Fruit fly (Drosophila melanogaster) whole organism, embryonic: ENCODE results near the gene CG15308.

Source experiments
- ATbp ChIP-seq: fragments of 200-800 bp; sonication (Bioruptor generic); optimal IDR thresholded peaks from 2 replicates; lab custom pipeline; 2017; ENCODE audit warnings: missing biosample characterization, mild to moderate bottlenecking, missing genetic modification characterization, missing genetic modification reagents
- Antp ChIP-seq: fragments of 200-800 bp; sonication (Bioruptor generic); optimal IDR thresholded peaks from 3 replicates; lab custom pipeline; 2016; ENCODE audit warnings: missing biosample characterization, missing genetic modification characterization
- B-H2 ChIP-seq: fragments of 200-800 bp; sonication (Bioruptor generic); optimal IDR thresholded peaks from 2 replicates; lab custom pipeline; 2018; ENCODE audit warnings: missing biosample characterization, mild to moderate bottlenecking, missing genetic modification characterization
- CG10431 ChIP-seq: fragments of 200-800 bp; sonication (Bioruptor generic); optimal IDR thresholded peaks from 3 replicates; lab custom pipeline; 2018; ENCODE audit warnings: missing biosample characterization, mild to moderate bottlenecking, missing genetic modification characterization
- CG10543 ChIP-seq: fragments of 200-800 bp; sonication (Bioruptor generic); optimal IDR thresholded peaks from 3 replicates; lab custom pipeline; 2017; ENCODE audit warnings: missing biosample characterization, mild to moderate bottlenecking, missing genetic modification characterization, moderate library complexity
- CG10565 ChIP-seq: fragments of 200-800 bp; sonication (Bioruptor generic); optimal IDR thresholded peaks from 3 replicates; lab custom pipeline; 2016; ENCODE audit warnings: missing biosample characterization, mild to moderate bottlenecking, missing genetic modification characterization
- CG12155 ChIP-seq: fragments of 200-800 bp; sonication (Bioruptor generic); optimal IDR thresholded peaks from 3 replicates; lab custom pipeline; 2016; ENCODE audit warnings: missing biosample characterization, missing genetic modification characterization
- CG12391 ChIP-seq: fragments of 200-800 bp; sonication (Bioruptor generic); optimal IDR thresholded peaks from 3 replicates; lab custom pipeline; 2018; ENCODE audit warnings: missing biosample characterization, mild to moderate bottlenecking, missing genetic modification characterization, moderate library complexity
- CG12659 ChIP-seq: fragments of 200-800 bp; sonication (Bioruptor generic); optimal IDR thresholded peaks from 3 replicates; lab custom pipeline; 2017; ENCODE audit warnings: mild to moderate bottlenecking, missing biosample characterization, missing genetic modification reagents, missing genetic modification characterization
- CG13424 ChIP-seq: fragments of 200-800 bp; sonication (Bioruptor generic); optimal IDR thresholded peaks from 2 replicates; lab custom pipeline; 2019; ENCODE audit warnings: missing biosample characterization, mild to moderate bottlenecking, missing genetic modification characterization, moderate library complexity
- CG14860 ChIP-seq: fragments of 200-800 bp; sonication (Bioruptor generic); IDR thresholded peaks from 3 replicates; pipeline ENCODE4 v1.3.6; 2022; ENCODE audit warnings: missing biosample characterization, missing genetic modification characterization; ENCODE audit not compliant: partially characterized antibody
- CG14965 ChIP-seq: fragments of 200-800 bp; sonication (Bioruptor generic); optimal IDR thresholded peaks from 2 replicates; lab custom pipeline; 2016; ENCODE audit warnings: missing biosample characterization, missing genetic modification characterization, borderline replicate concordance
- CG16863 ChIP-seq: fragments of 200-800 bp; sonication (Bioruptor generic); optimal IDR thresholded peaks from 3 replicates; lab custom pipeline; 2016; ENCODE audit warnings: missing biosample characterization, missing genetic modification characterization
- CG1792 ChIP-seq: fragments of 200-800 bp; sonication (Bioruptor generic); optimal IDR thresholded peaks from 2 replicates; lab custom pipeline; 2016; ENCODE audit warnings: missing biosample characterization, missing genetic modification characterization
- CG30403 ChIP-seq: fragments of 200-800 bp; sonication (Bioruptor generic); optimal IDR thresholded peaks from 3 replicates; lab custom pipeline; 2016; ENCODE audit warnings: missing biosample characterization, missing genetic modification characterization
- CG4360 ChIP-seq: fragments of 200-800 bp; sonication (Bioruptor generic); IDR thresholded peaks from 2 replicates; pipeline ENCODE4 v1.3.6; 2022; ENCODE audit warnings: missing biosample characterization, missing genetic modification characterization
- CG5245 ChIP-seq: fragments of 200-800 bp; sonication (Bioruptor generic); optimal IDR thresholded peaks from 3 replicates; lab custom pipeline; 2016; ENCODE audit warnings: missing biosample characterization, missing genetic modification characterization
- CG6683 ChIP-seq: fragments of 200-800 bp; sonication (Bioruptor generic); optimal IDR thresholded peaks from 2 replicates; lab custom pipeline; 2017; ENCODE audit warnings: missing biosample characterization, mild to moderate bottlenecking, missing genetic modification characterization, missing genetic modification reagents
- CG6813 ChIP-seq: fragments of 200-800 bp; sonication (Bioruptor generic); optimal IDR thresholded peaks from 2 replicates; lab custom pipeline; 2017; ENCODE audit warnings: missing biosample characterization, missing genetic modification characterization, mild to moderate bottlenecking, moderate library complexity, missing genetic modification reagents
- CG7556 ChIP-seq: fragments of 200-800 bp; sonication (Bioruptor generic); optimal IDR thresholded peaks from 2 replicates; lab custom pipeline; 2017; ENCODE audit warnings: missing biosample characterization, mild to moderate bottlenecking, missing genetic modification characterization
- CG9817 ChIP-seq: fragments of 200-800 bp; sonication (Bioruptor generic); optimal IDR thresholded peaks from 2 replicates; lab custom pipeline; 2018; ENCODE audit warnings: missing biosample characterization, mild to moderate bottlenecking, missing genetic modification characterization, moderate library complexity
- CoRest ChIP-seq: fragments of 200-800 bp; sonication (Bioruptor generic); optimal IDR thresholded peaks from 3 replicates; lab custom pipeline; 2018; ENCODE audit warnings: missing biosample characterization, mild to moderate bottlenecking, missing genetic modification characterization, moderate library complexity
- Gug ChIP-seq: fragments of 200-800 bp; sonication (Bioruptor generic); IDR thresholded peaks from 4 replicates; pipeline ENCODE4 v1.3.6; 2022; ENCODE audit warnings: missing biosample characterization, missing genetic modification characterization
- Hand ChIP-seq: fragments of 200-800 bp; sonication (Bioruptor generic); optimal IDR thresholded peaks from 2 replicates; lab custom pipeline; 2017; ENCODE audit warnings: mild to moderate bottlenecking, missing biosample characterization, missing genetic modification reagents, missing genetic modification characterization
- Hmr ChIP-seq: fragments of 200-800 bp; sonication (Bioruptor generic); optimal IDR thresholded peaks from 3 replicates; lab custom pipeline; 2017; ENCODE audit warnings: mild to moderate bottlenecking, missing biosample characterization, missing genetic modification reagents, missing genetic modification characterization
- MBD-R2 ChIP-seq: fragments of 200-800 bp; sonication (Bioruptor generic); IDR thresholded peaks from 2 replicates; pipeline ENCODE4 v1.3.6; 2022; ENCODE audit warnings: missing biosample characterization, missing genetic modification characterization
- Oaz ChIP-seq: fragments of 200-800 bp; sonication (Bioruptor generic); IDR thresholded peaks from 2 replicates; pipeline ENCODE4 v1.3.6; 2022; ENCODE audit warnings: missing biosample characterization, missing genetic modification characterization
- Taf1 ChIP-seq: fragments of 200-800 bp; sonication (Bioruptor generic); IDR thresholded peaks from 2 replicates; pipeline ENCODE4 v1.3.6; 2022; ENCODE audit warnings: missing biosample characterization, missing genetic modification characterization
- ab ChIP-seq: fragments of 200-800 bp; sonication (Bioruptor generic); optimal IDR thresholded peaks from 2 replicates; lab custom pipeline; 2016; ENCODE audit warnings: missing biosample characterization, missing genetic modification characterization
- al ChIP-seq: fragments of 200-800 bp; sonication (Bioruptor generic); IDR thresholded peaks from 2 replicates; pipeline ENCODE4 v1.3.6; 2022; ENCODE audit warnings: missing biosample characterization, missing genetic modification characterization
- chn ChIP-seq: fragments of 200-800 bp; sonication (Bioruptor generic); optimal IDR thresholded peaks from 2 replicates; lab custom pipeline; 2016; ENCODE audit warnings: missing biosample characterization, missing genetic modification characterization
- corto ChIP-seq: fragments of 200-800 bp; sonication (Bioruptor generic); optimal IDR thresholded peaks from 2 replicates; lab custom pipeline; 2016; ENCODE audit warnings: missing biosample characterization, mild to moderate bottlenecking, missing genetic modification characterization, moderate library complexity
- dati ChIP-seq: fragments of 200-800 bp; sonication (Bioruptor generic); IDR thresholded peaks from 2 replicates; pipeline ENCODE4 v1.3.6; 2022; ENCODE audit warnings: missing biosample characterization, missing genetic modification characterization
- h ChIP-seq: fragments of >200 bp; optimal IDR thresholded peaks from 2 replicates; lab custom pipeline; 2017
- hth ChIP-seq: fragments of >200 bp; optimal IDR thresholded peaks from 2 replicates; lab custom pipeline; 2017; ENCODE audit warnings: inconsistent platforms
- kni ChIP-seq: fragments of 200-800 bp; sonication (Bioruptor generic); optimal IDR thresholded peaks from 3 replicates; lab custom pipeline; 2017; ENCODE audit warnings: mild to moderate bottlenecking, missing biosample characterization, missing genetic modification reagents, missing genetic modification characterization
- lilli ChIP-seq: fragments of 200-800 bp; sonication (Bioruptor generic); optimal IDR thresholded peaks from 3 replicates; lab custom pipeline; 2016; ENCODE audit warnings: missing biosample characterization, missing genetic modification characterization
- lmd ChIP-seq: fragments of 200-800 bp; sonication (Bioruptor generic); IDR thresholded peaks from 2 replicates; pipeline ENCODE4 v1.3.6; 2022; ENCODE audit warnings: missing biosample characterization, missing genetic modification characterization
- nmo ChIP-seq: fragments of 200-800 bp; sonication (Bioruptor generic); optimal IDR thresholded peaks from 2 replicates; lab custom pipeline; 2018; ENCODE audit warnings: missing biosample characterization, mild to moderate bottlenecking, missing genetic modification characterization, moderate library complexity
- nom ChIP-seq: fragments of 200-800 bp; sonication (Bioruptor generic); optimal IDR thresholded peaks from 2 replicates; lab custom pipeline; 2017; ENCODE audit warnings: missing biosample characterization, missing genetic modification characterization, mild to moderate bottlenecking, moderate library complexity, missing genetic modification reagents
- pros ChIP-seq: fragments of 200-800 bp; sonication (Bioruptor generic); optimal IDR thresholded peaks from 3 replicates; lab custom pipeline; 2019; ENCODE audit warnings: missing biosample characterization, mild to moderate bottlenecking, missing genetic modification characterization, moderate library complexity
- ranshi ChIP-seq: fragments of 200-800 bp; sonication (Bioruptor generic); IDR thresholded peaks from 2 replicates; pipeline ENCODE4 v1.3.6; 2022; ENCODE audit warnings: missing biosample characterization, missing genetic modification characterization
- slou ChIP-seq: fragments of 200-800 bp; sonication (Bioruptor generic); optimal IDR thresholded peaks from 3 replicates; lab custom pipeline; 2016; ENCODE audit warnings: missing biosample characterization, missing genetic modification characterization
- sqz ChIP-seq: fragments of 200-800 bp; sonication (Bioruptor generic); optimal IDR thresholded peaks from 3 replicates; lab custom pipeline; 2018; ENCODE audit warnings: missing biosample characterization, mild to moderate bottlenecking, missing genetic modification characterization
- tup ChIP-seq: fragments of 200-800 bp; sonication (Bioruptor generic); optimal IDR thresholded peaks from 2 replicates; lab custom pipeline; 2016; ENCODE audit warnings: missing biosample characterization, mild to moderate bottlenecking, missing genetic modification characterization, moderate library complexity
- unc-4 ChIP-seq: fragments of 200-800 bp; sonication (Bioruptor generic); IDR thresholded peaks from 2 replicates; pipeline ENCODE4 v1.3.6; 2022; ENCODE audit warnings: missing biosample characterization, missing genetic modification characterization; ENCODE audit not compliant: partially characterized antibody
- yki ChIP-seq: fragments of >200 bp; optimal IDR thresholded peaks from 3 replicates; lab custom pipeline; 2018
- zen2 ChIP-seq: fragments of 200-800 bp; sonication (Bioruptor generic); IDR thresholded peaks from 3 replicates; pipeline ENCODE4 v1.3.6; 2022; ENCODE audit warnings: missing biosample characterization, missing genetic modification characterization; ENCODE audit not compliant: partially characterized antibody
- zfh1 ChIP-seq: fragments of 200-800 bp; sonication (Bioruptor generic); IDR thresholded peaks from 3 replicates; pipeline ENCODE4 v1.3.6; 2022; ENCODE audit warnings: missing biosample characterization, missing genetic modification characterization

CG15308 gene

dm6 chrX:10265213-10266017 lies 46.5 kb upstream of the CG15308 start, which contains the start of gene CG12643 (continued):
- TF ChIP-seq dati (peak; percentile 96), CG12391 (tag; lab: Kevin White, UChicago) (peak; percentile 79), CG6813 (peak; percentile 83), CG10565 (GFP tag; lab: Kevin White, UChicago) (peak; percentile 85), CG12155 (GFP tag; lab: Kevin White, UChicago) (peak; percentile 81), Hand (GFP tag; lab: Kevin White, UChicago) (peak; percentile 51), CG10431 (GFP tag; lab: Kevin White, UChicago) (peak; percentile 66), h (lab: Kevin White, UChicago) (no peak), CG1792 (GFP tag; lab: Kevin White, UChicago) (peak; percentile 90), CG14860 (GFP tag; lab: Robert Waterston, UW) (no peak), CG10543 (GFP tag; lab: Kevin White, UChicago) (peak; percentile 96), ab (GFP tag; lab: Kevin White, UChicago) (peak; percentile 89), ranshi (GFP tag; lab: Robert Waterston, UW) (peak; percentile 93), nmo (GFP tag; lab: Kevin White, UChicago) (peak; percentile 86), CG7556 (GFP tag; lab: Kevin White, UChicago) (peak; percentile 95), zfh1 (peak; percentile 96), CoRest (tag; lab: Kevin White, UChicago) (peak; percentile 91), CG9817 (peak; percentile 68), hth (lab: Kevin White, UChicago) (no peak), corto (GFP tag; lab: Kevin White, UChicago) (peak; percentile 75), chn (GFP tag; lab: Kevin White, UChicago) (peak; percentile 95), Oaz (GFP tag; lab: Robert Waterston, UW) (peak; percentile 83), unc-4 (no peak), CG30403 (GFP tag; lab: Kevin White, UChicago) (peak; percentile 88), slou (peak; percentile 75), CG6683 (GFP tag; lab: Kevin White, UChicago) (peak; percentile 61), CG4360 (GFP tag; lab: Robert Waterston, UW) (peak; percentile 72), ATbp (GFP tag; lab: Kevin White, UChicago) (peak; percentile 94), Gug (GFP tag; lab: Robert Waterston, UW) (peak; percentile 90), lilli (peak; percentile 88), Hmr (GFP tag; lab: Kevin White, UChicago) (peak; percentile 87), yki (lab: Kevin White, UChicago) (no peak), kni (GFP tag; lab: Kevin White, UChicago) (peak; percentile 70), CG5245 (peak; percentile 94), lmd (peak; percentile 89), MBD-R2 (peak; percentile 66), tup (peak; percentile 80), Taf1 (peak; percentile 68), pros (GFP tag; lab: Kevin White, UChicago) (peak; percentile 27), sqz (GFP tag; lab: Kevin White, UChicago) (peak; percentile 69), al (GFP tag; lab: Robert Waterston, UW) (peak; percentile 73), Antp (peak; percentile 95), zen2 (GFP tag; lab: Robert Waterston, UW) (no peak), CG13424 (tag; lab: Kevin White, UChicago) (peak; percentile 88), CG14965 (GFP tag; lab: Kevin White, UChicago) (peak; percentile 75), CG12659 (peak; percentile 85), B-H2 (peak; percentile 70), CG16863 (GFP tag; lab: Kevin White, UChicago) (peak; percentile 94), nom (GFP tag; lab: Kevin White, UChicago) (peak; percentile 52)
